Worm (Caenorhabditis elegans) whole organism, early embryonic: Measurements from ENCODE around the gene C28D4.7.

Experiments
- B0310.2 ChIP-seq: sonication (generic microtip); optimal IDR thresholded peaks from 2 replicates; lab custom pipeline; 2016; ENCODE audit warnings: mild to moderate bottlenecking, missing genetic modification characterization, missing compliant biosample characterization
- aly-1 ChIP-seq: sonication (generic microtip); optimal IDR thresholded peaks from 2 replicates; lab custom pipeline; 2016; ENCODE audit warnings: missing genetic modification characterization, missing compliant biosample characterization
- flt-1 ChIP-seq: fragments of 200-800 bp; sonication (Bioruptor generic); IDR thresholded peaks from 2 replicates; pipeline ENCODE4 v1.3.6; 2022; ENCODE audit warnings: missing genetic modification characterization, missing compliant biosample characterization
- hmg-4 ChIP-seq: fragments of 200-800 bp; sonication (Bioruptor generic); optimal IDR thresholded peaks from 2 replicates; lab custom pipeline; 2018; ENCODE audit warnings: mild to moderate bottlenecking, missing genetic modification characterization, missing compliant biosample characterization
- scrt-1 ChIP-seq: fragments of 200-800 bp; sonication (Bioruptor generic); IDR thresholded peaks from 2 replicates; pipeline ENCODE4 v1.3.6; 2022; ENCODE audit warnings: missing genetic modification characterization, missing compliant biosample characterization
- tbx-37 ChIP-seq: fragments of 200-800 bp; sonication (Bioruptor generic); conservative IDR thresholded peaks from 2 replicates; pipeline ENCODE4 v1.3.6; 2022; ENCODE audit warnings: missing genetic modification reagents, missing genetic modification characterization, missing compliant biosample characterization

DNA sequence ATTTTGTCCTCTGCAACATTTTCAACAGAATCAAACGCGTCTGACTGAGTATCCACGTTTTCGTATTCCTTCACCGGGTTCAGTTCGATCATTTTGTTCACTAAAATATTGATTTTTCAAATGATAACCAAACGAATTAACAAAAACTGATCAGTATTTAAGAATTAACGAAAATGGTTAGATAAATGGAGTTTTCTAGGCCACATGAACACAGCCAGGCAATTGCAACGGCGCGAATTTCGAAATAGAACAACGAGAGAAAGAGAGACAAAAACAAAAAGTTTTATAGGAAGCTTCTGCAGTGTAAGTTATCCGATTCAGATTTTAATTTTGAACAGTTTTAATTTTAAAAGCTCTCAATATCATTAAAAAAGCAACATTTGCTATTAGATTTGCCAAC lies 34.6 kb upstream of the C28D4.7 start, which contains the start of gene sna-2:
- TF ChIP-seq hmg-4 (GFP tag; lab: Kevin White, UChicago) (no peak), tbx-37 (GFP tag; lab: Robert Waterston, UW) (peak; percentile 68), aly-1 (tag; lab: Kevin White, UChicago) (no peak), scrt-1 (GFP tag; lab: Robert Waterston, UW) (no peak), flt-1 (no peak), B0310.2 (tag; lab: Kevin White, UChicago) (no peak)
